Worm (Caenorhabditis elegans) whole organism, L1 larva: ENCODE results near the gene F44E5.2.

Experiments
- C34B4.2 ChIP-seq: sonication (generic microtip); optimal IDR thresholded peaks from 2 replicates; lab custom pipeline; 2017; ENCODE audit warnings: mild to moderate bottlenecking, missing genetic modification characterization, missing compliant biosample characterization
- aha-1 ChIP-seq: fragments of 150-350 bp; optimal IDR thresholded peaks from 2 replicates; lab custom pipeline; 2014; ENCODE audit warnings: missing biosample characterization, missing genetic modification characterization
- alr-1 ChIP-seq: fragments of 200-800 bp; sonication (Bioruptor generic); optimal IDR thresholded peaks from 2 replicates; lab custom pipeline; 2018; ENCODE audit warnings: borderline replicate concordance, mild to moderate bottlenecking, missing genetic modification characterization, missing compliant biosample characterization
- ama-1 ChIP-seq: fragments of 150-350 bp; optimal IDR thresholded peaks from 2 replicates; lab custom pipeline; 2014
- blmp-1 ChIP-seq: fragments of 150-350 bp; optimal IDR thresholded peaks from 2 replicates; lab custom pipeline; 2014; ENCODE audit warnings: missing biosample characterization, missing genetic modification characterization
- ceh-63 ChIP-seq: fragments of 200-800 bp; sonication (Bioruptor generic); optimal IDR thresholded peaks from 2 replicates; lab custom pipeline; 2018; ENCODE audit warnings: mild to moderate bottlenecking, missing genetic modification characterization, missing compliant biosample characterization
- ceh-8 ChIP-seq: fragments of 200-800 bp; sonication (Bioruptor generic); optimal IDR thresholded peaks from 2 replicates; lab custom pipeline; 2018; ENCODE audit warnings: mild to moderate bottlenecking, missing genetic modification characterization, moderate library complexity, missing compliant biosample characterization
- ceh-82 ChIP-seq, 3 experiments: fragments of 150-350 bp in 1 of 3; sonication (generic microtip) in 2 of 3; optimal IDR thresholded peaks; 2 replicates each; lab custom pipeline; 2014 to 2017; ENCODE audit warnings: missing biosample characterization in 3 of 3, missing genetic modification characterization in 3 of 3
- ceh-90 ChIP-seq: sonication (generic microtip); optimal IDR thresholded peaks from 2 replicates; lab custom pipeline; 2016; ENCODE audit warnings: missing genetic modification characterization, missing compliant biosample characterization
- ces-1 ChIP-seq: fragments of 150-350 bp; optimal IDR thresholded peaks from 2 replicates; lab custom pipeline; 2014; ENCODE audit warnings: missing biosample characterization, missing genetic modification reagents, missing genetic modification characterization
- dpl-1 ChIP-seq, 3 experiments: fragments of 150-350 bp in 2 of 3; sonication (generic microtip) in 1 of 3; optimal IDR thresholded peaks; 2 replicates each; lab custom pipeline; 2014 to 2017; ENCODE audit warnings: missing biosample characterization in 3 of 3, missing genetic modification characterization in 3 of 3, missing genetic modification reagents in 3 of 3
- efl-3 ChIP-seq: fragments of 200-800 bp; sonication (Bioruptor generic); optimal IDR thresholded peaks from 2 replicates; lab custom pipeline; 2018; ENCODE audit warnings: mild to moderate bottlenecking, missing genetic modification characterization, missing compliant biosample characterization
- elt-2 ChIP-seq: sonication (generic microtip); optimal IDR thresholded peaks from 2 replicates; lab custom pipeline; 2016; ENCODE audit warnings: missing genetic modification characterization, mild to moderate bottlenecking, inconsistent platforms, missing compliant biosample characterization, missing genetic modification reagents
- ets-5 ChIP-seq: fragments of 200-800 bp; sonication (Bioruptor generic); IDR thresholded peaks from 2 replicates; pipeline ENCODE4 v1.3.6; 2022; ENCODE audit warnings: missing genetic modification characterization, missing compliant biosample characterization
- hlh-4 ChIP-seq: sonication (generic microtip); optimal IDR thresholded peaks from 2 replicates; lab custom pipeline; 2016; ENCODE audit warnings: mild to moderate bottlenecking, missing genetic modification characterization, missing compliant biosample characterization
- irx-1 ChIP-seq: sonication (generic microtip); optimal IDR thresholded peaks from 2 replicates; lab custom pipeline; 2016; ENCODE audit warnings: missing genetic modification characterization, missing compliant biosample characterization
- isw-1 ChIP-seq: fragments of 200-800 bp; sonication (Bioruptor generic); IDR thresholded peaks from 2 replicates; pipeline ENCODE4 v1.3.6; 2022; ENCODE audit warnings: missing genetic modification characterization, missing compliant biosample characterization
- jun-1 ChIP-seq: fragments of 150-350 bp; optimal IDR thresholded peaks from 2 replicates; lab custom pipeline; 2014; ENCODE audit warnings: missing biosample characterization, missing genetic modification reagents, missing genetic modification characterization
- lin-13 ChIP-seq: fragments of 150-350 bp; optimal IDR thresholded peaks from 2 replicates; lab custom pipeline; 2014; ENCODE audit warnings: missing biosample characterization, missing genetic modification reagents, missing genetic modification characterization
- lin-14 ChIP-seq: fragments of 200-800 bp; sonication (Bioruptor generic); optimal IDR thresholded peaks from 2 replicates; lab custom pipeline; 2018; ENCODE audit warnings: mild to moderate bottlenecking, missing genetic modification characterization, moderate library complexity, missing compliant biosample characterization
- lin-15B ChIP-seq: fragments of 150-350 bp; sonication (generic microtip); optimal IDR thresholded peaks from 3 replicates; lab custom pipeline; 2014; ENCODE audit warnings: missing biosample characterization, missing genetic modification characterization
- lin-39 ChIP-seq: fragments of 150-350 bp; optimal IDR thresholded peaks from 2 replicates; lab custom pipeline; 2014; ENCODE audit warnings: missing biosample characterization, missing genetic modification reagents, missing genetic modification characterization
- lir-3 ChIP-seq: sonication (generic microtip); optimal IDR thresholded peaks from 2 replicates; lab custom pipeline; 2016; ENCODE audit warnings: mild to moderate bottlenecking, missing genetic modification characterization, moderate library complexity, missing compliant biosample characterization; ENCODE audit not compliant: poor library complexity
- lsy-2 ChIP-seq, 2 experiments: fragments of 150-350 bp; optimal IDR thresholded peaks; 2 replicates each; lab custom pipeline; 2014; ENCODE audit warnings: missing biosample characterization in 2 of 2, missing genetic modification characterization in 2 of 2
- mab-9 ChIP-seq: fragments of 200-800 bp; sonication (Bioruptor generic); IDR thresholded peaks from 2 replicates; pipeline ENCODE4 v1.3.6; 2022; ENCODE audit warnings: missing genetic modification reagents, missing genetic modification characterization, missing compliant biosample characterization
- mef-2 ChIP-seq: fragments of 150-350 bp; optimal IDR thresholded peaks from 2 replicates; lab custom pipeline; 2014; ENCODE audit warnings: missing biosample characterization, missing genetic modification characterization
- nhr-11 ChIP-seq: fragments of 150-350 bp; optimal IDR thresholded peaks from 2 replicates; lab custom pipeline; 2014; ENCODE audit warnings: missing biosample characterization, missing genetic modification characterization
- nhr-19 ChIP-seq: fragments of 200-800 bp; sonication (Bioruptor generic); conservative IDR thresholded peaks from 2 replicates; pipeline ENCODE4 v1.3.6; 2022; ENCODE audit warnings: missing genetic modification characterization, missing compliant biosample characterization
- nhr-20 ChIP-seq: sonication (generic microtip); optimal IDR thresholded peaks from 2 replicates; lab custom pipeline; 2016; ENCODE audit warnings: mild to moderate bottlenecking, missing genetic modification characterization, missing compliant biosample characterization
- nhr-237 ChIP-seq: fragments of 150-350 bp; optimal IDR thresholded peaks from 2 replicates; lab custom pipeline; 2014; ENCODE audit warnings: missing biosample characterization, missing genetic modification characterization
- nhr-28 ChIP-seq: fragments of 150-350 bp; optimal IDR thresholded peaks from 2 replicates; lab custom pipeline; 2014; ENCODE audit warnings: missing biosample characterization, missing genetic modification characterization
- nhr-71 ChIP-seq: sonication (generic microtip); optimal IDR thresholded peaks from 2 replicates; lab custom pipeline; 2016; ENCODE audit warnings: mild to moderate bottlenecking, missing genetic modification characterization, moderate library complexity, missing compliant biosample characterization
- nhr-76 ChIP-seq: sonication (generic microtip); optimal IDR thresholded peaks from 2 replicates; lab custom pipeline; 2017; ENCODE audit warnings: missing biosample characterization, missing genetic modification characterization
- nhr-77 ChIP-seq: fragments of 150-350 bp; optimal IDR thresholded peaks from 2 replicates; lab custom pipeline; 2014; ENCODE audit warnings: missing biosample characterization, missing genetic modification characterization
- nhr-84 ChIP-seq: sonication (generic microtip); optimal IDR thresholded peaks from 2 replicates; lab custom pipeline; 2017; ENCODE audit warnings: missing biosample characterization, missing genetic modification characterization
- nhr-90 ChIP-seq: sonication (generic microtip); optimal IDR thresholded peaks from 2 replicates; lab custom pipeline; 2016; ENCODE audit warnings: mild to moderate bottlenecking, missing genetic modification characterization, missing compliant biosample characterization; ENCODE audit not compliant: poor library complexity
- pag-3 ChIP-seq: sonication (generic microtip); optimal IDR thresholded peaks from 2 replicates; lab custom pipeline; 2017; ENCODE audit warnings: missing genetic modification characterization, mild to moderate bottlenecking, missing compliant biosample characterization, antibody characterized with exemption, borderline replicate concordance; ENCODE audit not compliant: insufficient read depth
- pax-3 ChIP-seq: fragments of 200-800 bp; sonication (Bioruptor generic); optimal IDR thresholded peaks from 2 replicates; lab custom pipeline; 2018; ENCODE audit warnings: mild to moderate bottlenecking, missing genetic modification characterization, moderate library complexity, missing compliant biosample characterization
- pqm-1 ChIP-seq: sonication (generic microtip); optimal IDR thresholded peaks from 3 replicates; lab custom pipeline; 2017; ENCODE audit warnings: missing biosample characterization, missing genetic modification characterization
- rnt-1 ChIP-seq: sonication (generic microtip); optimal IDR thresholded peaks from 2 replicates; lab custom pipeline; 2016; ENCODE audit warnings: mild to moderate bottlenecking, missing genetic modification characterization, moderate library complexity, missing compliant biosample characterization
- snu-23 ChIP-seq: sonication (generic microtip); optimal IDR thresholded peaks from 2 replicates; lab custom pipeline; 2016; ENCODE audit warnings: missing genetic modification characterization, missing compliant biosample characterization
- sox-4 ChIP-seq: sonication (generic microtip); optimal IDR thresholded peaks from 2 replicates; lab custom pipeline; 2016; ENCODE audit warnings: missing genetic modification characterization, missing compliant biosample characterization
- sptf-1 ChIP-seq: fragments of 150-350 bp; optimal IDR thresholded peaks from 2 replicates; lab custom pipeline; 2014; ENCODE audit warnings: missing biosample characterization, missing genetic modification characterization
- sup-37 ChIP-seq: fragments of 200-800 bp; sonication (Bioruptor generic); optimal IDR thresholded peaks from 2 replicates; lab custom pipeline; 2018; ENCODE audit warnings: mild to moderate bottlenecking, missing genetic modification characterization, missing compliant biosample characterization
- swsn-7 ChIP-seq: sonication (generic microtip); optimal IDR thresholded peaks from 2 replicates; lab custom pipeline; 2016; ENCODE audit warnings: missing genetic modification characterization, missing compliant biosample characterization
- tbx-2 ChIP-seq: sonication (generic microtip); optimal IDR thresholded peaks from 2 replicates; lab custom pipeline; 2016; ENCODE audit warnings: missing genetic modification characterization, missing compliant biosample characterization
- unc-130 ChIP-seq: fragments of 150-350 bp; optimal IDR thresholded peaks from 2 replicates; lab custom pipeline; 2017; ENCODE audit warnings: missing biosample characterization, missing genetic modification characterization, inconsistent platforms
- unc-62 ChIP-seq: fragments of 150-350 bp; optimal IDR thresholded peaks from 2 replicates; lab custom pipeline; 2014; ENCODE audit warnings: missing biosample characterization, missing genetic modification reagents, missing genetic modification characterization
- unc-86 ChIP-seq: sonication (generic microtip); optimal IDR thresholded peaks from 2 replicates; lab custom pipeline; 2016; ENCODE audit warnings: missing genetic modification characterization, missing compliant biosample characterization
- unc-98 ChIP-seq: fragments of 200-800 bp; sonication (Bioruptor generic); IDR thresholded peaks from 2 replicates; pipeline ENCODE4 v1.3.6; 2022; ENCODE audit warnings: missing genetic modification characterization, missing compliant biosample characterization
- xbp-1 ChIP-seq: sonication (generic microtip); optimal IDR thresholded peaks from 2 replicates; lab custom pipeline; 2016; ENCODE audit warnings: missing genetic modification characterization, missing compliant biosample characterization
- zip-4 ChIP-seq: fragments of 200-800 bp; sonication (Bioruptor generic); optimal IDR thresholded peaks from 2 replicates; lab custom pipeline; 2018; ENCODE audit warnings: mild to moderate bottlenecking, missing genetic modification characterization, moderate library complexity, missing compliant biosample characterization
- ztf-4 ChIP-seq: fragments of 150-350 bp; optimal IDR thresholded peaks from 2 replicates; lab custom pipeline; 2014; ENCODE audit warnings: missing biosample characterization, missing genetic modification characterization

F44E5.2 gene

ce11 chrII:11746782-11747288, 19.7 kb upstream of the F44E5.2 start:
- TF ChIP-seq nhr-90 (tag; lab: Kevin White, UChicago) (no peak), unc-130 (tag; lab: Kevin White, UChicago) (no peak), unc-86 (tag; lab: Kevin White, UChicago) (peak; percentile 81), dpl-1 (GFP tag; optimal IDR thresholded peaks at IDR 0.05; lab: Kevin White, UChicago) (peak in 1 of 3 experiments; percentile 7), nhr-77 (tag; lab: Kevin White, UChicago) (peak; percentile 70), blmp-1 (tag; lab: Kevin White, UChicago) (no peak), jun-1 (peak; percentile 43), lin-39 (no peak), rnt-1 (tag; lab: Kevin White, UChicago) (no peak), ets-5 (no peak), ceh-8 (GFP tag; lab: Kevin White, UChicago) (peak; percentile 89), nhr-20 (peak; percentile 41), nhr-28 (no peak), lin-14 (GFP tag; lab: Kevin White, UChicago) (peak; percentile 93), unc-98 (GFP tag; lab: Robert Waterston, UW) (no peak), ceh-90 (tag; lab: Kevin White, UChicago) (no peak), ama-1 (lab: Kevin White, UChicago) (no peak), tbx-2 (peak; percentile 80), ztf-4 (tag; lab: Kevin White, UChicago) (peak; percentile 31), swsn-7 (tag; lab: Kevin White, UChicago) (peak; percentile 72), irx-1 (tag; lab: Kevin White, UChicago) (peak; percentile 46), lsy-2 (tag; optimal IDR thresholded peaks at IDR 0.05; lab: Kevin White, UChicago) (peak; percentile 1 to 57), hlh-4 (tag; lab: Kevin White, UChicago) (no peak), nhr-71 (tag; lab: Kevin White, UChicago) (peak; percentile 83), ces-1 (GFP tag; lab: Kevin White, UChicago) (no peak), nhr-237 (no peak), pag-3 (no peak), xbp-1 (tag; lab: Kevin White, UChicago) (peak; percentile 42), ceh-82 (tag; optimal IDR thresholded peaks at IDR 0.05; lab: Kevin White, UChicago) (peak; percentile 42 to 78 (median 70)), nhr-19 (GFP tag; lab: Robert Waterston, UW) (peak; percentile 43), sox-4 (peak; percentile 48), alr-1 (tag; lab: Kevin White, UChicago) (no peak), snu-23 (GFP tag; lab: Kevin White, UChicago) (peak; percentile 69), lir-3 (tag; lab: Kevin White, UChicago) (peak; percentile 55), nhr-76 (tag; lab: Kevin White, UChicago) (no peak), sptf-1 (tag; lab: Kevin White, UChicago) (no peak), isw-1 (GFP tag; lab: Robert Waterston, UW) (peak; percentile 39), aha-1 (tag; lab: Kevin White, UChicago) (no peak), pax-3 (peak; percentile 74), pqm-1 (tag; lab: Kevin White, UChicago) (no peak), lin-15B (tag; lab: Kevin White, UChicago) (no peak), sup-37 (GFP tag; lab: Kevin White, UChicago) (no peak), lin-13 (GFP tag; lab: Kevin White, UChicago) (peak; percentile 64), ceh-63 (GFP tag; lab: Kevin White, UChicago) (no peak), unc-62 (no peak), elt-2 (tag; lab: Kevin White, UChicago) (no peak), zip-4 (GFP tag; lab: Kevin White, UChicago) (peak; percentile 34), mab-9 (GFP tag; lab: Robert Waterston, UW) (peak; percentile 72), efl-3 (GFP tag; lab: Kevin White, UChicago) (no peak), nhr-11 (tag; lab: Kevin White, UChicago) (no peak), mef-2 (peak; percentile 56), nhr-84 (no peak), C34B4.2 (tag; lab: Kevin White, UChicago) (no peak)
